Worm (Caenorhabditis elegans) whole organism, L3 larva: Measurements from ENCODE around the gene ctsa-1.1.

Experiments
- egl-27 ChIP-seq: sonication (generic microtip); optimal IDR thresholded peaks from 4 replicates; lab custom pipeline; 2017; ENCODE audit warnings: missing biosample characterization, missing genetic modification reagents, missing genetic modification characterization
- elt-2 ChIP-seq: sonication (generic microtip); optimal IDR thresholded peaks from 2 replicates; lab custom pipeline; 2016; ENCODE audit warnings: missing genetic modification reagents, mild to moderate bottlenecking, missing genetic modification characterization, missing compliant biosample characterization
- fos-1 ChIP-seq: fragments of 150-350 bp; optimal IDR thresholded peaks from 2 replicates; lab custom pipeline; 2014; ENCODE audit warnings: missing biosample characterization, missing genetic modification characterization
- mdl-1 ChIP-seq: fragments of 150-350 bp; optimal IDR thresholded peaks from 2 replicates; lab custom pipeline; 2014; ENCODE audit warnings: missing biosample characterization, missing genetic modification characterization
- nhr-11 ChIP-seq: fragments of 150-350 bp; optimal IDR thresholded peaks from 2 replicates; lab custom pipeline; 2014; ENCODE audit warnings: missing biosample characterization, missing genetic modification characterization
- nhr-28 ChIP-seq: fragments of 150-350 bp; optimal IDR thresholded peaks from 2 replicates; lab custom pipeline; 2014; ENCODE audit warnings: missing biosample characterization, missing genetic modification characterization

DNA sequence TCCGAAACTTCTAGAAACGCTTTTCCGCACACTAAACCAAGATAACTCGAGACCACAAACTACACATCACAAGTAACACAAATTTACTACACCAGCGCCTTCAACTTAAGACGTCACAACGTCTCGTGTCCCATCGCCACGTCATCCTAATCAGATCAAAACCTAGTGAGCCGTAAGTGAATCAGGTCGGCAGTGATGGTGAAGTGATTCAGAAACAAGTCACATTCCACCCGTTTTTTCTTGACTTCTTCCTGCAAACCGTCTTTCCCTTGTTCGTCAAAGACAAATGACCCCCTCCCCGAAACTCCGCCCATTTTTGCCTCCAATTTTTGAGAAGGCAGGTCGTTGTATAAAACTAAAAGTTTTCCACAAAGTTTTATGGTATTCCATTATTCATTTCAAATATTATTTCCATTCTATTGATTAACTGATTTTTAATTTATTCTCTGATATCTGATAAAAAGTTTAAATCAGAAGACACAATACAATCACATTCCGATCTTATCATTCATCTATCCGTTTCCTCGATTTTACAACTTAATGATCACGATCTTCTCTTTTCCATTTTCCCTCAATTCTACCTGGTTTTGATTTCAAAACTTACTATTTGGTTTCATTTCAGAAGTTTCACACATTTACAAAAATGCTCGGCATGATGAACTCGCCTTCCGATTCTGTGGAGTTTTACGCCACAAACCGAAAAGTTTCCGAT, 25.3 kb downstream of the ctsa-1.1 start, which contains the start of gene F26G1.2:
- TF ChIP-seq mdl-1 (tag; lab: Kevin White, UChicago), result no peak
- no peak for TF ChIP-seq nhr-11 (tag; lab: Kevin White, UChicago)
- TF ChIP-seq fos-1 (tag; lab: Kevin White, UChicago), result no peak
- TF ChIP-seq egl-27 (tag; lab: Kevin White, UChicago), result no peak
- no peak for TF ChIP-seq elt-2
- TF ChIP-seq nhr-28 (tag; lab: Kevin White, UChicago), result no peak
